Fruit fly (Drosophila melanogaster): ENCODE measurements around the gene Fbw5.

- TF ChIP-seq ttk (optimal IDR thresholded peaks at IDR 0.05) (no peak), psq (optimal IDR thresholded peaks at IDR 0.05) (no peak)
Observed at dm6 chr2L:6090365-6090764, 24.6 kb upstream of the Fbw5 start.
